Worm (Caenorhabditis elegans): ENCODE data around the gene pafo-1.

ce11 chrV:11496283-11496682 lies 25.2 kb upstream of the pafo-1 start, which contains the start of gene htrl-1:
- no peak for TF ChIP-seq blmp-1 (tag; optimal IDR thresholded peaks at IDR 0.05; ENCODE audit: insufficient read depth)
- TF ChIP-seq lin-39 (tag; optimal IDR thresholded peaks at IDR 0.05): no peak
- no peak for TF ChIP-seq nhr-10 (tag; optimal IDR thresholded peaks at IDR 0.05)
- no peak for TF ChIP-seq nhr-77 (tag; optimal IDR thresholded peaks at IDR 0.05)
- TF ChIP-seq unc-39 (tag; optimal IDR thresholded peaks at IDR 0.05): no peak
- TF ChIP-seq snpc-4 (tag; optimal IDR thresholded peaks at IDR 0.05): no peak
